Worm (Caenorhabditis elegans) whole organism, L3 larva: ENCODE measurements around the gene fmo-3.

Experiments used
- R02D3.7 ChIP-seq: fragments of 150-350 bp; optimal IDR thresholded peaks from 2 replicates; lab custom pipeline; 2014; ENCODE audit warnings: missing biosample characterization, missing genetic modification characterization
- aly-2 ChIP-seq: fragments of 150-350 bp; optimal IDR thresholded peaks from 2 replicates; lab custom pipeline; 2014; ENCODE audit warnings: missing biosample characterization, missing genetic modification characterization
- ceh-16 ChIP-seq: sonication (generic microtip); optimal IDR thresholded peaks from 2 replicates; lab custom pipeline; 2017; ENCODE audit warnings: missing biosample characterization, missing genetic modification characterization
- ceh-28 ChIP-seq: fragments of 150-350 bp; optimal IDR thresholded peaks from 2 replicates; lab custom pipeline; 2014; ENCODE audit warnings: missing biosample characterization, missing genetic modification reagents, missing genetic modification characterization
- ceh-82 ChIP-seq: fragments of 150-350 bp; optimal IDR thresholded peaks from 2 replicates; lab custom pipeline; 2014; ENCODE audit warnings: missing biosample characterization, missing genetic modification characterization
- ceh-9 ChIP-seq: sonication (generic microtip); optimal IDR thresholded peaks from 2 replicates; lab custom pipeline; 2018; ENCODE audit warnings: missing biosample characterization, missing genetic modification characterization
- daf-12 ChIP-seq: fragments of 150-350 bp; optimal IDR thresholded peaks from 2 replicates; lab custom pipeline; 2014; ENCODE audit warnings: missing biosample characterization, missing genetic modification reagents, missing genetic modification characterization
- egl-27 ChIP-seq: sonication (generic microtip); optimal IDR thresholded peaks from 4 replicates; lab custom pipeline; 2017; ENCODE audit warnings: missing biosample characterization, missing genetic modification reagents, missing genetic modification characterization
- elt-1 ChIP-seq: fragments of 150-350 bp; optimal IDR thresholded peaks from 2 replicates; lab custom pipeline; 2014; ENCODE audit warnings: missing biosample characterization, missing genetic modification characterization
- elt-2 ChIP-seq: sonication (generic microtip); optimal IDR thresholded peaks from 2 replicates; lab custom pipeline; 2016; ENCODE audit warnings: missing genetic modification reagents, mild to moderate bottlenecking, missing genetic modification characterization, missing compliant biosample characterization
- elt-3 ChIP-seq, 3 experiments: fragments of 150-350 bp in 1 of 3; sonication (generic microtip) in 2 of 3; optimal IDR thresholded peaks; 2 replicates in 2 of 3; 4 replicates in 1 of 3; lab custom pipeline; 2014 to 2017; ENCODE audit warnings: missing biosample characterization in 3 of 3, missing genetic modification characterization in 3 of 3
- eor-1 ChIP-seq, 2 experiments: fragments of 150-350 bp; optimal IDR thresholded peaks; 2 replicates each; lab custom pipeline; 2014 to 2018; ENCODE audit warnings: missing biosample characterization in 2 of 2, missing genetic modification characterization in 2 of 2
- fkh-10 ChIP-seq: sonication (generic microtip); optimal IDR thresholded peaks from 2 replicates; lab custom pipeline; 2017; ENCODE audit warnings: missing biosample characterization, missing genetic modification reagents, missing genetic modification characterization
- fkh-2 ChIP-seq: fragments of 150-350 bp; optimal IDR thresholded peaks from 2 replicates; lab custom pipeline; 2014; ENCODE audit warnings: missing biosample characterization, missing genetic modification reagents, missing genetic modification characterization
- fos-1 ChIP-seq: fragments of 150-350 bp; optimal IDR thresholded peaks from 2 replicates; lab custom pipeline; 2014; ENCODE audit warnings: missing biosample characterization, missing genetic modification characterization
- hmg-11 ChIP-seq: sonication (generic microtip); optimal IDR thresholded peaks from 2 replicates; lab custom pipeline; 2016; ENCODE audit warnings: missing genetic modification characterization, missing compliant biosample characterization
- lin-39 ChIP-seq: fragments of 150-350 bp; optimal IDR thresholded peaks from 2 replicates; lab custom pipeline; 2018; ENCODE audit warnings: missing biosample characterization, missing genetic modification reagents, missing genetic modification characterization
- mml-1 ChIP-seq: fragments of 150-350 bp; sonication (generic microtip); optimal IDR thresholded peaks from 3 replicates; lab custom pipeline; 2014; ENCODE audit warnings: missing biosample characterization, missing genetic modification characterization
- nfya-1 ChIP-seq: sonication (generic microtip); optimal IDR thresholded peaks from 2 replicates; lab custom pipeline; 2017; ENCODE audit warnings: missing genetic modification characterization, mild to moderate bottlenecking, missing compliant biosample characterization, antibody characterized with exemption, moderate library complexity; ENCODE audit not compliant: insufficient read depth
- nhr-11 ChIP-seq: fragments of 150-350 bp; optimal IDR thresholded peaks from 2 replicates; lab custom pipeline; 2014; ENCODE audit warnings: missing biosample characterization, missing genetic modification characterization
- nhr-23 ChIP-seq: fragments of 150-350 bp; optimal IDR thresholded peaks from 2 replicates; lab custom pipeline; 2014; ENCODE audit warnings: missing biosample characterization, missing genetic modification reagents, missing genetic modification characterization
- nhr-237 ChIP-seq: fragments of 150-350 bp; optimal IDR thresholded peaks from 2 replicates; lab custom pipeline; 2014; ENCODE audit warnings: missing biosample characterization, missing genetic modification characterization
- nhr-28 ChIP-seq: fragments of 150-350 bp; optimal IDR thresholded peaks from 2 replicates; lab custom pipeline; 2014; ENCODE audit warnings: missing biosample characterization, missing genetic modification characterization
- sea-2 ChIP-seq: fragments of 150-350 bp; sonication (generic microtip); optimal IDR thresholded peaks from 4 replicates; lab custom pipeline; 2014; ENCODE audit warnings: missing biosample characterization, missing genetic modification reagents, missing genetic modification characterization
- skn-1 ChIP-seq: fragments of 150-350 bp; optimal IDR thresholded peaks from 2 replicates; lab custom pipeline; 2014; ENCODE audit warnings: missing biosample characterization, missing genetic modification characterization
- tbx-2 ChIP-seq: sonication (generic microtip); optimal IDR thresholded peaks from 2 replicates; lab custom pipeline; 2016; ENCODE audit warnings: mild to moderate bottlenecking, missing genetic modification characterization, missing compliant biosample characterization
- unc-39 ChIP-seq: sonication (generic microtip); optimal IDR thresholded peaks from 4 replicates; lab custom pipeline; 2017; ENCODE audit warnings: missing biosample characterization, missing genetic modification characterization
- ztf-11 ChIP-seq: fragments of 150-350 bp; optimal IDR thresholded peaks from 2 replicates; lab custom pipeline; 2014; ENCODE audit warnings: missing biosample characterization, missing genetic modification characterization
- ztf-4 ChIP-seq: fragments of 150-350 bp; optimal IDR thresholded peaks from 2 replicates; lab custom pipeline; 2014; ENCODE audit warnings: missing biosample characterization, missing genetic modification characterization

Gene fmo-3

ce11 chrIII:10671894-10672293 lies 22.6 kb upstream of the fmo-3 start:
- TF ChIP-seq ceh-9 (tag; lab: Kevin White, UChicago) (no peak), tbx-2 (tag; lab: Kevin White, UChicago) (no peak), elt-3 (tag; optimal IDR thresholded peaks at IDR 0.05; lab: Kevin White, UChicago) (no peak), R02D3.7 (tag; lab: Kevin White, UChicago) (no peak), ceh-28 (no peak), ztf-4 (no peak), ceh-82 (tag; lab: Kevin White, UChicago) (no peak), ztf-11 (no peak), aly-2 (tag; lab: Kevin White, UChicago) (no peak), egl-27 (tag; lab: Kevin White, UChicago) (no peak), daf-12 (tag; lab: Kevin White, UChicago) (no peak), nhr-11 (tag; lab: Kevin White, UChicago) (no peak)

- TF ChIP-seq ceh-16 (tag; lab: Kevin White, UChicago) (no peak), fkh-2 (no peak), nhr-28 (no peak), elt-2 (tag; lab: Kevin White, UChicago) (no peak), elt-3 (tag; optimal IDR thresholded peaks at IDR 0.05; lab: Kevin White, UChicago) (no peak), sea-2 (no peak), mml-1 (tag; lab: Kevin White, UChicago) (no peak), nhr-237 (no peak)
These were observed 15.5 kb upstream of the fmo-3 start, which contains the start of gene Y39A1A.16 for ce11 chrIII:10678971-10679370. Gene Y39A1A.16 (plus strand): TSS chrIII:10679271.

ce11 chrIII:10689057-10689456 lies 5.4 kb upstream of the fmo-3 start, which contains the start of gene Y39A1A.31:
Gene Y39A1A.31 (minus strand): TSS chrIII:10689157.
- TF ChIP-seq elt-3 (tag; optimal IDR thresholded peaks at IDR 0.05; lab: Kevin White, UChicago) = no peak
- no peak for TF ChIP-seq ceh-82 (tag; lab: Kevin White, UChicago)

ce11 chrIII:10691019-10691418 lies 3.5 kb upstream of the fmo-3 start, which contains the start of gene Y39A1A.17:
Gene Y39A1A.17 (minus strand): TSS chrIII:10691119.
- TF ChIP-seq hmg-11 (no peak), fkh-10 (GFP tag; lab: Kevin White, UChicago) (no peak), nhr-237 (no peak)

ce11 chrIII:10700460-10700859 lies 6.0 kb downstream of the fmo-3 start, which contains the start of gene Y39A1A.20:
Gene Y39A1A.20 (minus strand): TSS chrIII:10700560.
- TF ChIP-seq elt-3 (tag; optimal IDR thresholded peaks at IDR 0.05; lab: Kevin White, UChicago) (no peak), nhr-23 (no peak), egl-27 (tag; lab: Kevin White, UChicago) (no peak), eor-1 (tag; optimal IDR thresholded peaks at IDR 0.05; lab: Kevin White, UChicago) (no peak), lin-39 (tag; lab: Kevin White, UChicago) (no peak), hmg-11 (no peak), unc-39 (tag; lab: Kevin White, UChicago) (no peak), daf-12 (tag; lab: Kevin White, UChicago) (no peak), skn-1 (no peak)

- TF ChIP-seq nfya-1 (tag; lab: Kevin White, UChicago) = peak; percentile 86
- no peak for TF ChIP-seq unc-39 (tag; lab: Kevin White, UChicago)
- TF ChIP-seq, all 47 proteins: peak for 1
These were observed 8.3 kb downstream of the fmo-3 start for ce11 chrIII:10702805-10703204.

- TF ChIP-seq elt-1 (tag; lab: Kevin White, UChicago) (no peak), ceh-28 (no peak), daf-12 (tag; lab: Kevin White, UChicago) (no peak), eor-1 (tag; optimal IDR thresholded peaks at IDR 0.05; lab: Kevin White, UChicago) (no peak), sea-2 (no peak), nhr-11 (tag; lab: Kevin White, UChicago) (no peak), fos-1 (no peak), ztf-11 (no peak), hmg-11 (no peak)
These were observed 9.4 kb downstream of the fmo-3 start for ce11 chrIII:10703833-10704232.
